Worm (Caenorhabditis elegans): ENCODE data around the gene F10C1.9.

DNA sequence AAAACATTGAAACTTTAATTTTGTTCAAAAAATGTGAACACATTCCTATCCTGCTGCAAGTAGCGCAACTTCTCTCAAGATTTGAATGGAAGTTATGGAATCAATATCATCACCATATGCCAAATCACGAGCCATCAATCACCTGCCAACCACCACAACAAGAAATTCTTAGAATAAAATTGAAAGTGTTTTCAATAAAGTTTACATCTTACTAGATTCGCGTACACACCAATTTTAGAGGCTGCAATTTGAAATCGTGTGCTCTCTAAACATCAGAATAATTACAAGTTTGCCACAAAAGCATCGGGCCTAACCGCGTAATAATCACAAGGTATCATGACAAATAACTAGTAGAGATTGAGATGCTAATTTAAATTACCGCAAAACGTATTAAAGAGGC, 29.8 kb upstream of the F10C1.9 start:
- TF ChIP-seq mdl-1 (tag; optimal IDR thresholded peaks at IDR 0.05) (no peak), Y116A8C.19 (tag; optimal IDR thresholded peaks at IDR 0.05; ENCODE audit: borderline replicate concordance) (no peak), snpc-4 (tag; optimal IDR thresholded peaks at IDR 0.05) (no peak), ztf-4 (tag; optimal IDR thresholded peaks at IDR 0.05) (no peak), ceh-82 (tag; optimal IDR thresholded peaks at IDR 0.05) (no peak), hlh-17 (GFP tag; optimal IDR thresholded peaks at IDR 0.05; ENCODE audit: borderline replicate concordance) (no peak), fos-1 (tag; optimal IDR thresholded peaks at IDR 0.05) (no peak), xbp-1 (tag; optimal IDR thresholded peaks at IDR 0.05) (no peak)
